Worm (Caenorhabditis elegans) whole organism, young adult: ENCODE measurements around the gene F53G2.12.

Experiments
- B0035.1 ChIP-seq: sonication (generic microtip); optimal IDR thresholded peaks from 2 replicates; lab custom pipeline; 2016; ENCODE audit warnings: missing genetic modification characterization, mild to moderate bottlenecking, missing compliant biosample characterization, missing genotype, missing genetic modification reagents
- C06A6.2 ChIP-seq: fragments of 200-800 bp; sonication (Bioruptor generic); conservative IDR thresholded peaks from 2 replicates; pipeline ENCODE4 v1.3.6; 2022; ENCODE audit warnings: missing genetic modification characterization, missing compliant biosample characterization
- C17E4.6 ChIP-seq: fragments of 200-800 bp; sonication (Bioruptor generic); IDR thresholded peaks from 2 replicates; pipeline ENCODE4 v1.3.6; 2022; ENCODE audit warnings: missing genetic modification reagents, missing genetic modification characterization, missing compliant biosample characterization
- F22D6.2 ChIP-seq: sonication (generic microtip); optimal IDR thresholded peaks from 2 replicates; lab custom pipeline; 2016; ENCODE audit warnings: mild to moderate bottlenecking, missing genetic modification characterization, missing compliant biosample characterization
- F23B12.7 ChIP-seq: sonication (generic microtip); optimal IDR thresholded peaks from 2 replicates; lab custom pipeline; 2017; ENCODE audit warnings: missing genetic modification characterization, mild to moderate bottlenecking, missing compliant biosample characterization, antibody characterized with exemption, moderate library complexity; ENCODE audit not compliant: insufficient read depth
- F39B2.1 ChIP-seq: fragments of 200-800 bp; sonication (Bioruptor generic); IDR thresholded peaks from 2 replicates; pipeline ENCODE4 v1.3.6; 2022; ENCODE audit warnings: missing genetic modification reagents, missing genetic modification characterization, missing compliant biosample characterization
- K11D2.4 ChIP-seq: fragments of 200-800 bp; sonication (Bioruptor generic); IDR thresholded peaks from 2 replicates; pipeline ENCODE4 v1.3.6; 2022; ENCODE audit warnings: missing genetic modification reagents, missing genetic modification characterization, missing compliant biosample characterization
- Y53F4B.3 ChIP-seq: fragments of 200-800 bp; sonication (Bioruptor generic); IDR thresholded peaks from 2 replicates; pipeline ENCODE4 v1.3.6; 2022; ENCODE audit warnings: missing genetic modification reagents, missing genetic modification characterization, missing compliant biosample characterization
- Y53G8AR.9 ChIP-seq: fragments of 200-800 bp; sonication (Bioruptor generic); conservative IDR thresholded peaks from 2 replicates; pipeline ENCODE4 v1.3.6; 2022; ENCODE audit warnings: missing genetic modification reagents, missing genetic modification characterization, missing compliant biosample characterization
- akir-1 ChIP-seq: fragments of 200-800 bp; sonication (Bioruptor generic); optimal IDR thresholded peaks from 2 replicates; lab custom pipeline; 2018; ENCODE audit warnings: mild to moderate bottlenecking, missing genetic modification characterization, moderate library complexity, missing compliant biosample characterization
- aptf-2 ChIP-seq: fragments of 200-800 bp; sonication (Bioruptor generic); conservative IDR thresholded peaks from 2 replicates; pipeline ENCODE4 v1.3.6; 2022; ENCODE audit warnings: missing genetic modification reagents, missing genetic modification characterization, missing compliant biosample characterization
- aptf-3 ChIP-seq: fragments of 200-800 bp; sonication (Bioruptor generic); IDR thresholded peaks from 2 replicates; pipeline ENCODE4 v1.3.6; 2022; ENCODE audit warnings: missing genetic modification characterization, missing compliant biosample characterization
- attf-5 ChIP-seq: fragments of 200-800 bp; sonication (Bioruptor generic); optimal IDR thresholded peaks from 2 replicates; lab custom pipeline; 2018; ENCODE audit warnings: mild to moderate bottlenecking, missing genetic modification characterization, missing compliant biosample characterization
- bed-2 ChIP-seq: fragments of 200-800 bp; sonication (Bioruptor generic); IDR thresholded peaks from 2 replicates; pipeline ENCODE4 v1.3.6; 2022; ENCODE audit warnings: missing genetic modification reagents, missing genetic modification characterization, missing compliant biosample characterization
- ccch-3 ChIP-seq: fragments of 200-800 bp; sonication (Bioruptor generic); optimal IDR thresholded peaks from 2 replicates; lab custom pipeline; 2018; ENCODE audit warnings: mild to moderate bottlenecking, missing genetic modification characterization, missing compliant biosample characterization
- cebp-1 ChIP-seq, 2 experiments: fragments of 200-800 bp in 1 of 2; sonication (Bioruptor generic) in 1 of 2; sonication (generic microtip) in 1 of 2; IDR thresholded peaks in 1 of 2; optimal IDR thresholded peaks in 1 of 2; 2 replicates each; pipeline versions ENCODE4 v1.3.6 to Lab custom; 2017 to 2022; ENCODE audit warnings: missing compliant biosample characterization in 2 of 2, missing genetic modification characterization in 2 of 2, mild to moderate bottlenecking in 1 of 2, missing genetic modification reagents in 1 of 2, moderate library complexity in 1 of 2
- cebp-2 ChIP-seq: fragments of 200-800 bp; sonication (Bioruptor generic); IDR thresholded peaks from 2 replicates; pipeline ENCODE4 v1.3.6; 2022; ENCODE audit warnings: missing genetic modification characterization, missing compliant biosample characterization
- ceh-100 ChIP-seq: fragments of 200-800 bp; sonication (Bioruptor generic); IDR thresholded peaks from 2 replicates; pipeline ENCODE4 v1.3.6; 2022; ENCODE audit warnings: missing genetic modification reagents, missing genetic modification characterization, missing compliant biosample characterization
- ceh-40 ChIP-seq: fragments of 200-800 bp; sonication (Bioruptor generic); IDR thresholded peaks from 2 replicates; pipeline ENCODE4 v1.3.6; 2022; ENCODE audit warnings: missing genetic modification characterization, missing compliant biosample characterization
- die-1 ChIP-seq: sonication (generic microtip); optimal IDR thresholded peaks from 2 replicates; lab custom pipeline; 2016; ENCODE audit warnings: missing genotype, mild to moderate bottlenecking, missing genetic modification characterization, missing compliant biosample characterization
- efl-1 ChIP-seq: fragments of 150-350 bp; optimal IDR thresholded peaks from 2 replicates; lab custom pipeline; 2014; ENCODE audit warnings: missing biosample characterization, missing genetic modification reagents, missing genetic modification characterization
- egl-18 ChIP-seq: fragments of 200-800 bp; sonication (Bioruptor generic); IDR thresholded peaks from 2 replicates; pipeline ENCODE4 v1.3.6; 2022; ENCODE audit warnings: missing genetic modification reagents, missing genetic modification characterization, missing compliant biosample characterization
- fkh-3 ChIP-seq: sonication (generic microtip); optimal IDR thresholded peaks from 2 replicates; lab custom pipeline; 2016; ENCODE audit warnings: mild to moderate bottlenecking, missing genetic modification characterization, missing compliant biosample characterization
- gei-17 ChIP-seq: fragments of 200-800 bp; sonication (Bioruptor generic); optimal IDR thresholded peaks from 2 replicates; lab custom pipeline; 2018; ENCODE audit warnings: mild to moderate bottlenecking, missing genetic modification characterization, missing compliant biosample characterization
- hlh-12 ChIP-seq: sonication (generic microtip); optimal IDR thresholded peaks from 2 replicates; lab custom pipeline; 2016; ENCODE audit warnings: missing genetic modification characterization, missing compliant biosample characterization
- hmg-1.2 ChIP-seq: fragments of 200-800 bp; sonication (Bioruptor generic); IDR thresholded peaks from 2 replicates; pipeline ENCODE4 v1.3.6; 2022; ENCODE audit warnings: missing genetic modification reagents, missing genetic modification characterization, missing compliant biosample characterization
- hmg-20 ChIP-seq: fragments of 200-800 bp; sonication (Bioruptor generic); IDR thresholded peaks from 2 replicates; pipeline ENCODE4 v1.3.6; 2022; ENCODE audit warnings: missing genetic modification reagents, missing genetic modification characterization, missing compliant biosample characterization
- let-607 ChIP-seq, 2 experiments: fragments of 200-800 bp in 1 of 2; sonication (Bioruptor generic) in 1 of 2; sonication (generic microtip) in 1 of 2; optimal IDR thresholded peaks; 2 replicates each; lab custom pipeline; 2016 to 2018; ENCODE audit warnings: mild to moderate bottlenecking in 2 of 2, missing compliant biosample characterization in 2 of 2, missing genetic modification characterization in 2 of 2, moderate library complexity in 2 of 2, missing genotype in 1 of 2
- lir-1 ChIP-seq: fragments of 200-800 bp; sonication (Bioruptor generic); conservative IDR thresholded peaks from 2 replicates; pipeline ENCODE4 v1.3.6; 2022; ENCODE audit warnings: missing genetic modification reagents, missing genetic modification characterization, missing compliant biosample characterization
- lsl-1 ChIP-seq: fragments of 200-800 bp; sonication (Bioruptor generic); optimal IDR thresholded peaks from 2 replicates; lab custom pipeline; 2018; ENCODE audit warnings: mild to moderate bottlenecking, missing genetic modification characterization, moderate library complexity, missing compliant biosample characterization
- lsy-27 ChIP-seq: sonication (generic microtip); optimal IDR thresholded peaks from 2 replicates; lab custom pipeline; 2017; ENCODE audit warnings: missing genetic modification characterization, mild to moderate bottlenecking, missing compliant biosample characterization, antibody characterized with exemption, missing genotype, borderline replicate concordance; ENCODE audit not compliant: insufficient read depth
- madf-8 ChIP-seq: fragments of 200-800 bp; sonication (Bioruptor generic); conservative IDR thresholded peaks from 2 replicates; pipeline ENCODE4 v1.3.6; 2022; ENCODE audit warnings: missing genetic modification reagents, missing genetic modification characterization, missing compliant biosample characterization
- mcd-1 ChIP-seq: fragments of 200-800 bp; sonication (Bioruptor generic); IDR thresholded peaks from 2 replicates; pipeline ENCODE4 v1.3.6; 2022; ENCODE audit warnings: missing genetic modification reagents, missing genetic modification characterization, missing compliant biosample characterization
- mel-28 ChIP-seq: sonication (generic microtip); optimal IDR thresholded peaks from 2 replicates; lab custom pipeline; 2016; ENCODE audit warnings: borderline replicate concordance, mild to moderate bottlenecking, missing genetic modification characterization, missing compliant biosample characterization
- mes-4 ChIP-seq: sonication (generic microtip); optimal IDR thresholded peaks from 2 replicates; lab custom pipeline; 2016; ENCODE audit warnings: missing genotype, missing genetic modification characterization, missing compliant biosample characterization
- nhr-120 ChIP-seq: fragments of 200-800 bp; sonication (Bioruptor generic); IDR thresholded peaks from 2 replicates; pipeline ENCODE4 v1.3.6; 2022; ENCODE audit warnings: missing genetic modification characterization, missing compliant biosample characterization
- nhr-80 ChIP-seq: sonication (generic microtip); optimal IDR thresholded peaks from 2 replicates; lab custom pipeline; 2016; ENCODE audit warnings: missing genetic modification characterization, missing compliant biosample characterization
- pha-4 ChIP-seq: fragments of 150-350 bp; sonication (generic microtip); optimal IDR thresholded peaks from 2 replicates; lab custom pipeline; 2014; ENCODE audit warnings: missing biosample characterization, missing genetic modification reagents, missing genetic modification characterization
- repo-1 ChIP-seq: sonication (generic microtip); optimal IDR thresholded peaks from 2 replicates; lab custom pipeline; 2017; ENCODE audit warnings: mild to moderate bottlenecking, missing genetic modification characterization, missing compliant biosample characterization
- sdz-38 ChIP-seq: sonication (generic microtip); optimal IDR thresholded peaks from 2 replicates; lab custom pipeline; 2016; ENCODE audit warnings: missing genotype, missing genetic modification characterization, missing compliant biosample characterization
- sea-2 ChIP-seq: fragments of 200-800 bp; sonication (Bioruptor generic); IDR thresholded peaks from 2 replicates; pipeline ENCODE4 v1.3.6; 2022; ENCODE audit warnings: missing genetic modification characterization, missing compliant biosample characterization
- snpc-1.3 ChIP-seq: sonication (generic microtip); optimal IDR thresholded peaks from 2 replicates; lab custom pipeline; 2017; ENCODE audit warnings: missing genetic modification characterization, mild to moderate bottlenecking, missing compliant biosample characterization, antibody characterized with exemption, moderate library complexity, missing genotype, missing genetic modification reagents; ENCODE audit not compliant: insufficient read depth
- snpc-4 ChIP-seq, 5 experiments: fragments of 150-350 bp in 1 of 5; sonication (generic microtip) in 4 of 5; optimal IDR thresholded peaks; 2 replicates each; lab custom pipeline; 2014 to 2018; ENCODE audit warnings: missing genetic modification characterization in 5 of 5, missing biosample characterization in 3 of 5, antibody characterized with exemption in 2 of 5, mild to moderate bottlenecking in 2 of 5, missing compliant biosample characterization in 2 of 5, missing genotype in 2 of 5, moderate library complexity in 2 of 5, missing genetic modification reagents in 1 of 5
- tbx-9 ChIP-seq: sonication (generic microtip); optimal IDR thresholded peaks from 2 replicates; lab custom pipeline; 2016; ENCODE audit warnings: borderline replicate concordance, missing genetic modification characterization, inconsistent platforms, missing compliant biosample characterization
- unc-62 ChIP-seq: fragments of 150-350 bp; optimal IDR thresholded peaks from 2 replicates; lab custom pipeline; 2014; ENCODE audit warnings: missing biosample characterization, missing genetic modification reagents, missing genetic modification characterization
- zfh-2 ChIP-seq: fragments of 200-800 bp; sonication (Bioruptor generic); conservative IDR thresholded peaks from 2 replicates; pipeline ENCODE4 v1.3.6; 2022; ENCODE audit warnings: missing genetic modification reagents, missing genetic modification characterization, missing compliant biosample characterization

F53G2.12 gene

DNA sequence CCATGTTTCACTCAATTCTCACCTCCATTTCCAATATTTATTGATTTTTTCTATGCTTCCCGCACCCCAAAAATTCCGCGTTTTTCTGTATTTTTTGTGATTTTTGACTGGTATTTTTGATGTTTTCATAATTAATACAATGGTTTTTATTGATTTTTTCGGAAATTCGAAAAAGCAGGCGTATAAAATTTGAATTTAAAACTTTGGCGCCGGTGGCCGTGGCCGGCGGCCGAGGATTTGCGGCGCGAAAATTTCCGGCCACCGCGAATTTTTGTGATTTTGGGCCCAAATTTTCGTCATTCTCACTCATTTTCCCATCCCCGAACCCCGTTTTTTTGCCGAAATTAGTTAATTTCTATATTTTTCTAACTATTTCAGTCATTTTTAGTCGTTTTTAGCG lies 27.9 kb downstream of the F53G2.12 start (continued):
- TF ChIP-seq repo-1 (tag; lab: Kevin White, UChicago) (no peak), cebp-1 (GFP tag; IDR thresholded peaks at IDR 0.05; lab: Robert Waterston, UW) (peak; percentile 79), cebp-1 (tag; optimal IDR thresholded peaks at IDR 0.05; lab: Kevin White, UChicago) (peak; percentile 59), sdz-38 (no peak), hmg-20 (GFP tag; lab: Robert Waterston, UW) (peak; percentile 73; the same call in 1 of the 2 replicates), cebp-2 (no peak), efl-1 (GFP tag; lab: Kevin White, UChicago) (peak; percentile 97), C06A6.2 (GFP tag; lab: Robert Waterston, UW) (no peak), let-607 (tag; optimal IDR thresholded peaks at IDR 0.05; lab: Kevin White, UChicago) (no peak), fkh-3 (tag; lab: Kevin White, UChicago) (no peak), lir-1 (peak; percentile 78; the same call in 1 of the 2 replicates), K11D2.4 (peak; percentile 73), snpc-4 (GFP tag; optimal IDR thresholded peaks at IDR 0.05; lab: Kevin White, UChicago) (no peak), snpc-4 (tag; optimal IDR thresholded peaks at IDR 0.05; lab: Kevin White, UChicago) (peak in 2 of 4 experiments; percentile 2 to 36), lsy-27 (tag; lab: Kevin White, UChicago) (no peak), hmg-1.2 (GFP tag; lab: Robert Waterston, UW) (peak; percentile 68), C17E4.6 (peak; percentile 87), Y53F4B.3 (GFP tag; lab: Robert Waterston, UW) (no peak), nhr-80 (tag; lab: Kevin White, UChicago) (no peak), bed-2 (GFP tag; lab: Robert Waterston, UW) (peak; percentile 93), tbx-9 (tag; lab: Kevin White, UChicago) (no peak), ccch-3 (GFP tag; lab: Kevin White, UChicago) (no peak), sea-2 (GFP tag; lab: Robert Waterston, UW) (0 out of 2 replicates have a peak, but pooled peaks have one; percentile 39), F23B12.7 (no peak), gei-17 (GFP tag; lab: Kevin White, UChicago) (no peak), B0035.1 (tag; lab: Kevin White, UChicago) (no peak), lsl-1 (GFP tag; lab: Kevin White, UChicago) (peak; percentile 84), ceh-100 (GFP tag; lab: Robert Waterston, UW) (peak; percentile 70), snpc-1.3 (tag; lab: Kevin White, UChicago) (peak; percentile 34), madf-8 (GFP tag; lab: Robert Waterston, UW) (peak; percentile 99), mcd-1 (GFP tag; lab: Robert Waterston, UW) (peak; percentile 88), unc-62 (no peak), ceh-40 (GFP tag; lab: Robert Waterston, UW) (0 out of 2 replicates have a peak, but pooled peaks have one; percentile 39), hlh-12 (tag; lab: Kevin White, UChicago) (no peak), Y53G8AR.9 (GFP tag; lab: Robert Waterston, UW) (peak; percentile 91), pha-4 (tag; lab: Kevin White, UChicago) (no peak), nhr-120 (GFP tag; lab: Robert Waterston, UW) (no peak), egl-18 (GFP tag; lab: Robert Waterston, UW) (0 out of 2 replicates have a peak, but pooled peaks have one; percentile 13), akir-1 (no peak), attf-5 (GFP tag; lab: Kevin White, UChicago) (peak; percentile 51), aptf-3 (GFP tag; lab: Robert Waterston, UW) (no peak), die-1 (tag; lab: Kevin White, UChicago) (no peak), aptf-2 (GFP tag; lab: Robert Waterston, UW) (peak; percentile 84), F22D6.2 (no peak), mel-28 (tag; lab: Kevin White, UChicago) (no peak), mes-4 (no peak), F39B2.1 (0 out of 2 replicates have a peak, but pooled peaks have one; percentile 27), zfh-2 (GFP tag; lab: Robert Waterston, UW) (peak; percentile 71; the same call in 1 of the 2 replicates)
